Fruit fly (Drosophila melanogaster) whole organism, embryonic: Measurements from ENCODE around the gene Sdhaf3.

ENCODE experiments used
- Aef1 ChIP-seq: fragments of 200-800 bp; sonication (Bioruptor generic); IDR thresholded peaks from 3 replicates; pipeline ENCODE4 v1.3.6; 2022; ENCODE audit warnings: missing biosample characterization, missing genetic modification characterization
- CG11247 ChIP-seq: fragments of 200-800 bp; sonication (Bioruptor generic); IDR thresholded peaks from 2 replicates; pipeline ENCODE4 v1.3.6; 2022; ENCODE audit warnings: missing biosample characterization, missing genetic modification characterization
- CG12299 ChIP-seq: fragments of 200-800 bp; sonication (Bioruptor generic); optimal IDR thresholded peaks from 2 replicates; lab custom pipeline; 2018; ENCODE audit warnings: missing biosample characterization, mild to moderate bottlenecking, missing genetic modification characterization
- CG1602 ChIP-seq: fragments of 200-800 bp; sonication (Bioruptor generic); optimal IDR thresholded peaks from 3 replicates; lab custom pipeline; 2016; ENCODE audit warnings: missing biosample characterization, missing genetic modification characterization
- CG16813 ChIP-seq: fragments of 200-800 bp; sonication (Bioruptor generic); IDR thresholded peaks from 3 replicates; pipeline ENCODE4 v1.3.6; 2022; ENCODE audit warnings: missing biosample characterization, missing genetic modification characterization; ENCODE audit not compliant: partially characterized antibody
- CG1792 ChIP-seq: fragments of 200-800 bp; sonication (Bioruptor generic); optimal IDR thresholded peaks from 2 replicates; lab custom pipeline; 2016; ENCODE audit warnings: missing biosample characterization, missing genetic modification characterization
- CG2129 ChIP-seq: fragments of 200-800 bp; sonication (Bioruptor generic); IDR thresholded peaks from 2 replicates; pipeline ENCODE4 v1.3.6; 2022; ENCODE audit warnings: missing biosample characterization, missing genetic modification characterization; ENCODE audit not compliant: partially characterized antibody
- CG2199 ChIP-seq: fragments of 200-800 bp; sonication (Bioruptor generic); IDR thresholded peaks from 3 replicates; pipeline ENCODE4 v1.3.6; 2022; ENCODE audit warnings: missing biosample characterization, missing genetic modification characterization
- CG34422 ChIP-seq: fragments of 200-800 bp; sonication (Bioruptor generic); IDR thresholded peaks from 3 replicates; pipeline ENCODE4 v1.3.6; 2022; ENCODE audit warnings: missing biosample characterization, missing genetic modification characterization
- CG3838 ChIP-seq: fragments of 200-800 bp; sonication (Bioruptor generic); optimal IDR thresholded peaks from 3 replicates; lab custom pipeline; 2016; ENCODE audit warnings: missing biosample characterization, missing genetic modification characterization
- CG4360 ChIP-seq: fragments of 200-800 bp; sonication (Bioruptor generic); IDR thresholded peaks from 2 replicates; pipeline ENCODE4 v1.3.6; 2022; ENCODE audit warnings: missing biosample characterization, missing genetic modification characterization
- CG4424 ChIP-seq: fragments of 200-800 bp; sonication (Bioruptor generic); optimal IDR thresholded peaks from 3 replicates; lab custom pipeline; 2016; ENCODE audit warnings: missing biosample characterization, missing genetic modification characterization
- CG5245 ChIP-seq: fragments of 200-800 bp; sonication (Bioruptor generic); optimal IDR thresholded peaks from 3 replicates; lab custom pipeline; 2016; ENCODE audit warnings: missing biosample characterization, missing genetic modification characterization
- CG5953 ChIP-seq: fragments of 200-800 bp; sonication (Bioruptor generic); IDR thresholded peaks from 2 replicates; pipeline ENCODE4 v1.3.6; 2022; ENCODE audit warnings: missing biosample characterization, missing genetic modification characterization
- CG7271 ChIP-seq: fragments of 200-800 bp; sonication (Bioruptor generic); optimal IDR thresholded peaks from 2 replicates; lab custom pipeline; 2018; ENCODE audit warnings: missing biosample characterization, mild to moderate bottlenecking, missing genetic modification characterization, moderate library complexity
- CG7786 ChIP-seq: fragments of 200-800 bp; sonication (Bioruptor generic); optimal IDR thresholded peaks from 2 replicates; lab custom pipeline; 2016; ENCODE audit warnings: missing biosample characterization, missing genetic modification characterization
- CG8290 ChIP-seq, 3 experiments: fragments of 200-800 bp; sonication (Bioruptor generic); optimal IDR thresholded peaks; 2 replicates each; lab custom pipeline; 2016 to 2019; ENCODE audit warnings: missing biosample characterization in 3 of 3, missing genetic modification characterization in 3 of 3, mild to moderate bottlenecking in 2 of 3, moderate library complexity in 1 of 3
- CG8478 ChIP-seq: fragments of >200 bp; optimal IDR thresholded peaks from 2 replicates; lab custom pipeline; 2018
- CG9437 ChIP-seq: fragments of 200-800 bp; sonication (Bioruptor generic); optimal IDR thresholded peaks from 2 replicates; lab custom pipeline; 2018; ENCODE audit warnings: missing biosample characterization, mild to moderate bottlenecking, missing genetic modification characterization
- Dip3 ChIP-seq: fragments of 200-800 bp; sonication (Bioruptor generic); optimal IDR thresholded peaks from 3 replicates; lab custom pipeline; 2016; ENCODE audit warnings: missing biosample characterization, missing genetic modification characterization
- Ets65A ChIP-seq: fragments of 200-800 bp; sonication (Bioruptor generic); peaks from one replicate; lab custom pipeline; 2016; ENCODE audit warnings: missing biosample characterization, missing genetic modification characterization
- Hr3 ChIP-seq: fragments of 200-800 bp; sonication (Bioruptor generic); optimal IDR thresholded peaks from 3 replicates; lab custom pipeline; 2016; ENCODE audit warnings: missing biosample characterization, missing genetic modification characterization
- Max ChIP-seq: fragments of 200-800 bp; sonication (Bioruptor generic); optimal IDR thresholded peaks from 2 replicates; lab custom pipeline; 2016; ENCODE audit warnings: missing biosample characterization, mild to moderate bottlenecking, missing genetic modification characterization
- Nf-YC ChIP-seq: fragments of 200-800 bp; optimal IDR thresholded peaks from 3 replicates; lab custom pipeline; 2019; ENCODE audit warnings: missing biosample characterization, mild to moderate bottlenecking, missing genetic modification characterization, moderate library complexity
- NfI ChIP-seq: fragments of 200-800 bp; sonication (Bioruptor generic); optimal IDR thresholded peaks from 3 replicates; lab custom pipeline; 2018; ENCODE audit warnings: missing biosample characterization, mild to moderate bottlenecking, missing genetic modification characterization, moderate library complexity
- Ptx1 ChIP-seq: fragments of 200-800 bp; sonication (Bioruptor generic); IDR thresholded peaks from 2 replicates; pipeline ENCODE4 v1.3.6; 2022; ENCODE audit warnings: missing biosample characterization, missing genetic modification characterization
- Usf ChIP-seq: fragments of 200-800 bp; sonication (Bioruptor generic); optimal IDR thresholded peaks from 2 replicates; lab custom pipeline; 2017; ENCODE audit warnings: missing genotype, missing biosample characterization, missing genetic modification characterization
- ara ChIP-seq: fragments of 200-800 bp; sonication (Bioruptor generic); IDR thresholded peaks from 2 replicates; pipeline ENCODE4 v1.3.6; 2022; ENCODE audit warnings: missing biosample characterization, missing genetic modification characterization
- ash1 ChIP-seq: fragments of 200-800 bp; sonication (Bioruptor generic); optimal IDR thresholded peaks from 2 replicates; lab custom pipeline; 2018; ENCODE audit warnings: missing biosample characterization, mild to moderate bottlenecking, missing genetic modification characterization
- bbx ChIP-seq: fragments of 200-800 bp; sonication (Bioruptor generic); IDR thresholded peaks from 2 replicates; pipeline ENCODE4 v1.3.6; 2022; ENCODE audit warnings: missing biosample characterization, missing genetic modification characterization; ENCODE audit not compliant: partially characterized antibody
- bcd ChIP-seq: fragments of 200-800 bp; sonication (Bioruptor generic); optimal IDR thresholded peaks from 2 replicates; lab custom pipeline; 2017; ENCODE audit warnings: missing biosample characterization, mild to moderate bottlenecking, missing genetic modification characterization
- en ChIP-seq: fragments of 200-800 bp; sonication (Bioruptor generic); optimal IDR thresholded peaks from 2 replicates; lab custom pipeline; 2016; ENCODE audit warnings: missing biosample characterization, missing genetic modification characterization
- eyg ChIP-seq: fragments of 200-800 bp; sonication (Bioruptor generic); optimal IDR thresholded peaks from 3 replicates; lab custom pipeline; 2016; ENCODE audit warnings: missing biosample characterization, missing genetic modification characterization
- gro ChIP-seq: fragments of 200-800 bp; sonication (Bioruptor generic); optimal IDR thresholded peaks from 2 replicates; lab custom pipeline; 2016; ENCODE audit warnings: missing biosample characterization, missing genetic modification characterization
- gsb-n ChIP-seq: fragments of 200-800 bp; sonication (Bioruptor generic); optimal IDR thresholded peaks from 3 replicates; lab custom pipeline; 2018; ENCODE audit warnings: missing biosample characterization, mild to moderate bottlenecking, missing genetic modification characterization
- hkb ChIP-seq, 2 experiments: fragments of 200-800 bp in 1 of 2; fragments of >200 bp in 1 of 2; sonication (Bioruptor generic) in 1 of 2; IDR thresholded peaks in 1 of 2; optimal IDR thresholded peaks in 1 of 2; 2 replicates each; pipeline versions ENCODE4 v1.3.6 to Lab custom; 2017 to 2022; ENCODE audit warnings: missing biosample characterization in 1 of 2, missing genetic modification characterization in 1 of 2
- ind ChIP-seq: fragments of 200-800 bp; sonication (Bioruptor generic); optimal IDR thresholded peaks from 3 replicates; lab custom pipeline; 2016; ENCODE audit warnings: missing biosample characterization, missing genetic modification characterization
- jigr1 ChIP-seq: fragments of 200-800 bp; sonication (Bioruptor generic); IDR thresholded peaks from 3 replicates; pipeline ENCODE4 v1.3.6; 2022; ENCODE audit warnings: missing biosample characterization, missing genetic modification characterization
- kay ChIP-seq: fragments of 200-800 bp; sonication (Bioruptor generic); optimal IDR thresholded peaks from 2 replicates; lab custom pipeline; 2016; ENCODE audit warnings: missing biosample characterization, missing genetic modification characterization
- kni ChIP-seq: fragments of 200-800 bp; sonication (Bioruptor generic); optimal IDR thresholded peaks from 3 replicates; lab custom pipeline; 2017; ENCODE audit warnings: mild to moderate bottlenecking, missing biosample characterization, missing genetic modification reagents, missing genetic modification characterization
- lola ChIP-seq, 3 experiments: fragments of >200 bp in 2 of 3; fragments of 200-800 bp in 1 of 3; sonication (Bioruptor generic) in 1 of 3; optimal IDR thresholded peaks; 2 replicates each; lab custom pipeline; 2017 to 2019; ENCODE audit warnings: missing biosample characterization in 3 of 3, missing genetic modification characterization in 3 of 3, mild to moderate bottlenecking in 1 of 3, moderate library complexity in 1 of 3
- org-1 ChIP-seq: fragments of 200-800 bp; sonication (Bioruptor generic); optimal IDR thresholded peaks from 2 replicates; lab custom pipeline; 2017; ENCODE audit warnings: missing biosample characterization, missing genetic modification characterization
- pho ChIP-seq: fragments of 200-800 bp; sonication (Bioruptor generic); optimal IDR thresholded peaks from 2 replicates; lab custom pipeline; 2016; ENCODE audit warnings: missing biosample characterization, missing genetic modification characterization
- ranshi ChIP-seq: fragments of 200-800 bp; sonication (Bioruptor generic); IDR thresholded peaks from 2 replicates; pipeline ENCODE4 v1.3.6; 2022; ENCODE audit warnings: missing biosample characterization, missing genetic modification characterization
- schlank ChIP-seq: fragments of 200-800 bp; sonication (Bioruptor generic); optimal IDR thresholded peaks from 2 replicates; lab custom pipeline; 2018; ENCODE audit warnings: missing biosample characterization, mild to moderate bottlenecking, missing genetic modification characterization
- scrt ChIP-seq: fragments of 200-800 bp; sonication (Bioruptor generic); optimal IDR thresholded peaks from 2 replicates; lab custom pipeline; 2018; ENCODE audit warnings: missing biosample characterization, mild to moderate bottlenecking, missing genetic modification characterization, moderate library complexity
- ssp ChIP-seq: fragments of 200-800 bp; sonication (Bioruptor generic); IDR thresholded peaks from 2 replicates; pipeline ENCODE4 v1.3.6; 2022; ENCODE audit warnings: missing biosample characterization, missing genetic modification characterization
- stc ChIP-seq: fragments of 200-800 bp; sonication (Bioruptor generic); IDR thresholded peaks from 2 replicates; pipeline ENCODE4 v1.3.6; 2022; ENCODE audit warnings: missing biosample characterization, missing genetic modification characterization
- vfl ChIP-seq: fragments of 200-800 bp; sonication (Bioruptor generic); optimal IDR thresholded peaks from 2 replicates; lab custom pipeline; 2016; ENCODE audit warnings: missing biosample characterization, missing genetic modification characterization
- vnd ChIP-seq: fragments of 200-800 bp; sonication (Bioruptor generic); IDR thresholded peaks from 3 replicates; pipeline ENCODE4 v1.3.6; 2022; ENCODE audit warnings: missing biosample characterization, missing genetic modification characterization; ENCODE audit not compliant: partially characterized antibody
- wdn ChIP-seq: fragments of 200-800 bp; sonication (Bioruptor generic); IDR thresholded peaks from 2 replicates; pipeline ENCODE4 v1.3.6; 2022; ENCODE audit warnings: missing biosample characterization, missing genetic modification characterization

Sdhaf3 gene

dm6 chr3R:16497379-16497778 is 15.1 kb upstream of the Sdhaf3 start (continued):
- peak; percentile 81 for TF ChIP-seq ssp
- peak; percentile 66 for TF ChIP-seq CG4360 (GFP tag; lab: Robert Waterston, UW)
- no peak for TF ChIP-seq kni (GFP tag; lab: Kevin White, UChicago)
- no peak for TF ChIP-seq gro (GFP tag; lab: Kevin White, UChicago)
- TF ChIP-seq CG9437, result peak; percentile 68
- peak; percentile 28 for TF ChIP-seq schlank (tag; lab: Kevin White, UChicago)
- no peak for TF ChIP-seq CG8478 (lab: Kevin White, UChicago)
- TF ChIP-seq hkb (optimal IDR thresholded peaks at IDR 0.05; lab: Kevin White, UChicago), result no peak
- peak; percentile 90 for TF ChIP-seq hkb (GFP tag; IDR thresholded peaks at IDR 0.05; lab: Robert Waterston, UW)
- TF ChIP-seq ara (GFP tag; lab: Robert Waterston, UW), result peak; percentile 69; the same call in 1 of the 2 replicates
- TF ChIP-seq eyg (GFP tag; lab: Kevin White, UChicago), result peak; percentile 54
- no peak for TF ChIP-seq CG2129 (GFP tag; lab: Robert Waterston, UW)
- TF ChIP-seq CG4424, result peak; percentile 77
- TF ChIP-seq kay (GFP tag; lab: Kevin White, UChicago), result peak; percentile 60
- TF ChIP-seq wdn (GFP tag; lab: Robert Waterston, UW), result peak; percentile 77
- no peak for TF ChIP-seq ash1 (GFP tag; lab: Kevin White, UChicago)
- TF ChIP-seq Max (GFP tag; lab: Kevin White, UChicago), result peak; percentile 71
- TF ChIP-seq jigr1 (GFP tag; lab: Robert Waterston, UW), result no peak
- peak; percentile 46 for TF ChIP-seq CG3838
- no peak for TF ChIP-seq CG16813 (GFP tag; lab: Robert Waterston, UW)
- TF ChIP-seq CG7786, result peak; percentile 36
- peak; percentile 51 for TF ChIP-seq org-1 (GFP tag; lab: Kevin White, UChicago)
- peak; percentile 45 for TF ChIP-seq vfl (GFP tag; lab: Kevin White, UChicago)
- peak; percentile 37 for TF ChIP-seq CG7271 (tag; lab: Kevin White, UChicago)
- TF ChIP-seq CG1792 (GFP tag; lab: Kevin White, UChicago), result peak; percentile 36
- TF ChIP-seq NfI (GFP tag; lab: Kevin White, UChicago), result peak; percentile 90
- peak; percentile 90 for TF ChIP-seq CG5245
- peak; percentile 57 for TF ChIP-seq scrt (GFP tag; lab: Kevin White, UChicago)
- TF ChIP-seq Ets65A (GFP tag; lab: Kevin White, UChicago), result peak; percentile 95
- peak; percentile 78 for TF ChIP-seq ind
- TF ChIP-seq pho, result peak; percentile 61
- TF ChIP-seq Usf (GFP tag; lab: Kevin White, UChicago), result peak; percentile 23
- peak in 1 of 3 experiments; percentile 60 for TF ChIP-seq lola (GFP tag; optimal IDR thresholded peaks at IDR 0.05; lab: Kevin White, UChicago)
- TF ChIP-seq bbx (GFP tag; lab: Robert Waterston, UW), result no peak
- TF ChIP-seq en, result peak; percentile 57
- TF ChIP-seq gsb-n (tag; lab: Kevin White, UChicago), result peak; percentile 75
- peak; percentile 92 for TF ChIP-seq Ptx1 (GFP tag; lab: Robert Waterston, UW)
- peak; percentile 74 for TF ChIP-seq Nf-YC
- TF ChIP-seq CG12299 (tag; lab: Kevin White, UChicago), result peak; percentile 53
- TF ChIP-seq bcd (GFP tag; lab: Kevin White, UChicago), result peak; percentile 84
- TF ChIP-seq CG34422 (GFP tag; lab: Robert Waterston, UW), result peak; percentile 94
- TF ChIP-seq CG1602, result peak; percentile 84
- TF ChIP-seq Dip3 (GFP tag; lab: Kevin White, UChicago), result peak; percentile 31
- TF ChIP-seq Aef1 (GFP tag; lab: Robert Waterston, UW), result peak; percentile 85
- TF ChIP-seq CG11247, result peak; percentile 91
- peak; percentile 90 for TF ChIP-seq CG5953 (GFP tag; lab: Robert Waterston, UW)
- no peak for TF ChIP-seq vnd
- TF ChIP-seq CG2199, result peak; percentile 92; the same call in 2 of the 3 replicates
- peak; percentile 79 for TF ChIP-seq stc (GFP tag; lab: Robert Waterston, UW)
- peak; percentile 93 for TF ChIP-seq Hr3 (GFP tag; lab: Kevin White, UChicago)
- no peak for TF ChIP-seq CG8290 (GFP tag; optimal IDR thresholded peaks at IDR 0.05; lab: Kevin White, UChicago)
- no peak for TF ChIP-seq CG8290 (tag; optimal IDR thresholded peaks at IDR 0.05; lab: Kevin White, UChicago)
- TF ChIP-seq ranshi (GFP tag; lab: Robert Waterston, UW), result peak; percentile 77
